Worm (Caenorhabditis elegans): ENCODE measurements around the gene mrps-16.

The mrps-16 gene

ce11 chrII:5505820-5506287 lies 31.7 kb downstream of the mrps-16 start, which contains the start of gene npp-24:
Gene npp-24 (plus strand): TSS chrII:5505870.
- TF ChIP-seq mdl-1 (tag; optimal IDR thresholded peaks at IDR 0.05) (no peak), mes-2 (tag; optimal IDR thresholded peaks at IDR 0.05; ENCODE audit: poor library complexity, severe bottlenecking) (peak; percentile 42)

- TF ChIP-seq ceh-20 (GFP tag; IDR thresholded peaks at IDR 0.05), result no peak
- peak; percentile 2 for TF ChIP-seq rbr-2 (tag; optimal IDR thresholded peaks at IDR 0.05)
- no peak for TF ChIP-seq nhr-28 (tag; optimal IDR thresholded peaks at IDR 0.05)
- no peak for TF ChIP-seq ztf-11 (tag; optimal IDR thresholded peaks at IDR 0.05)
- no peak for TF ChIP-seq F26F4.8 (GFP tag; conservative IDR thresholded peaks at IDR 0.05)
- TF ChIP-seq ztf-7 (tag; optimal IDR thresholded peaks at IDR 0.05), result no peak
- no peak for TF ChIP-seq attf-4 (tag; optimal IDR thresholded peaks at IDR 0.05)
- TF ChIP-seq nhr-111 (GFP tag; optimal IDR thresholded peaks at IDR 0.05), result no peak
- no peak for TF ChIP-seq hlh-11 (tag; optimal IDR thresholded peaks at IDR 0.05)
- no peak for TF ChIP-seq ceh-62 (tag; optimal IDR thresholded peaks at IDR 0.05)
- no peak for TF ChIP-seq lin-15B (tag; optimal IDR thresholded peaks at IDR 0.05)
- no peak for TF ChIP-seq vab-7 (GFP tag; IDR thresholded peaks at IDR 0.05)
- TF ChIP-seq nhr-77 (tag; optimal IDR thresholded peaks at IDR 0.05), result no peak
- no peak for TF ChIP-seq fos-1 (tag; optimal IDR thresholded peaks at IDR 0.05)
- no peak for TF ChIP-seq F37D6.2 (tag; optimal IDR thresholded peaks at IDR 0.05)
- TF ChIP-seq madf-5 (GFP tag; IDR thresholded peaks at IDR 0.05), result no peak
- no peak for TF ChIP-seq nhr-76 (tag; optimal IDR thresholded peaks at IDR 0.05)
- TF ChIP-seq daf-12 (tag; optimal IDR thresholded peaks at IDR 0.05), result no peak
- TF ChIP-seq mes-2 (tag; optimal IDR thresholded peaks at IDR 0.05; ENCODE audit: poor library complexity, severe bottlenecking), result peak; percentile 80
- TF ChIP-seq lin-29 (GFP tag; IDR thresholded peaks at IDR 0.05), result no peak
- TF ChIP-seq zip-2 (tag; optimal IDR thresholded peaks at IDR 0.05), result no peak
- TF ChIP-seq aha-1 (tag), result peak; percentile 46
- TF ChIP-seq zfp-3 (GFP tag; conservative IDR thresholded peaks at IDR 0.05), result no peak
- no peak for TF ChIP-seq nhr-42 (GFP tag; IDR thresholded peaks at IDR 0.05)
- TF ChIP-seq ceh-32 (tag; optimal IDR thresholded peaks at IDR 0.05; ENCODE audit: poor library complexity), result no peak
- 0 out of 2 replicates have a peak, but pooled peaks have one; percentile 49 for TF ChIP-seq ZK337.2 (GFP tag; IDR thresholded peaks at IDR 0.05)
- TF ChIP-seq F49E8.2 (tag; optimal IDR thresholded peaks at IDR 0.05; ENCODE audit: borderline replicate concordance), result peak; percentile 43
- peak; percentile 17 for TF ChIP-seq duxl-1 (tag; optimal IDR thresholded peaks at IDR 0.05; ENCODE audit: poor library complexity)
- no peak for TF ChIP-seq spr-3 (GFP tag; optimal IDR thresholded peaks at IDR 0.05)
- TF ChIP-seq egl-27 (tag; optimal IDR thresholded peaks at IDR 0.05), result no peak
- no peak for TF ChIP-seq nhr-102 (tag; optimal IDR thresholded peaks at IDR 0.05)
- no peak for TF ChIP-seq hmg-1.1 (GFP tag; IDR thresholded peaks at IDR 0.05)
- TF ChIP-seq Y75B8A.6 (GFP tag; IDR thresholded peaks at IDR 0.05), result no peak
- TF ChIP-seq madf-9 (GFP tag; conservative IDR thresholded peaks at IDR 0.05), result 0 out of 2 replicates have a peak, but pooled peaks have one; percentile 41
- TF ChIP-seq T20F7.1 (GFP tag; optimal IDR thresholded peaks at IDR 0.05), result no peak
- TF ChIP-seq Y48G9A.11 (GFP tag; IDR thresholded peaks at IDR 0.05), result peak; percentile 55; the same call in 1 of the 2 replicates
- TF ChIP-seq daf-8 (GFP tag; IDR thresholded peaks at IDR 0.05), result no peak
- TF ChIP-seq T26A8.4 (GFP tag; IDR thresholded peaks at IDR 0.05), result no peak
- no peak for TF ChIP-seq D1046.2 (GFP tag; IDR thresholded peaks at IDR 0.05)
- TF ChIP-seq nhr-10 (tag; optimal IDR thresholded peaks at IDR 0.05), result no peak
- no peak for TF ChIP-seq ceh-44 (GFP tag; IDR thresholded peaks at IDR 0.05)
- TF ChIP-seq R02D3.7 (tag; optimal IDR thresholded peaks at IDR 0.05), result no peak
- TF ChIP-seq ctbp-1 (GFP tag; IDR thresholded peaks at IDR 0.05), result no peak
- TF ChIP-seq ces-1 (GFP tag; optimal IDR thresholded peaks at IDR 0.05), result no peak
- TF ChIP-seq lin-1 (GFP tag; IDR thresholded peaks at IDR 0.05), result no peak
- no peak for TF ChIP-seq zfp-2 (tag; optimal IDR thresholded peaks at IDR 0.05)
Observed at ce11 chrII:5511417-5512353, 37.5 kb downstream of the mrps-16 start.

All from whole organism, L4 larva.